Worm (Caenorhabditis elegans): ENCODE measurements around the gene str-32.

- TF ChIP-seq egl-44 (GFP tag; IDR thresholded peaks at IDR 0.05): no peak
- TF ChIP-seq Y56A3A.18 (GFP tag; IDR thresholded peaks at IDR 0.05): no peak
- no peak for TF ChIP-seq nhr-80 (tag; optimal IDR thresholded peaks at IDR 0.05)
- TF ChIP-seq pha-4 (tag; optimal IDR thresholded peaks at IDR 0.05): no peak
- TF ChIP-seq C06A6.2 (GFP tag; conservative IDR thresholded peaks at IDR 0.05): no peak
- no peak for TF ChIP-seq nhr-90 (tag; optimal IDR thresholded peaks at IDR 0.05)
- TF ChIP-seq unc-62 (GFP tag; optimal IDR thresholded peaks at IDR 0.05): no peak
Measured at ce11 chrV:4929842-4930241, 48.6 kb upstream of the str-32 start, which contains the start of gene str-205.

Measured in whole organism, young adult.